Fruit fly (Drosophila melanogaster) whole organism, embryonic: ENCODE data around the gene Cby.
A peak's percentile ranks its signal among the peaks of the same experiment; 100 is the strongest.

Source experiments
- Atf3 ChIP-seq: fragments of 200-800 bp; sonication (Bioruptor generic); optimal IDR thresholded peaks from 3 replicates; lab custom pipeline; 2016; ENCODE audit warnings: missing biosample characterization, missing genetic modification characterization
- CG10321 ChIP-seq: fragments of 200-800 bp; sonication (Bioruptor generic); IDR thresholded peaks from 2 replicates; pipeline ENCODE4 v1.3.6; 2022; ENCODE audit warnings: missing biosample characterization, missing genetic modification characterization
- CG10431 ChIP-seq: fragments of 200-800 bp; sonication (Bioruptor generic); optimal IDR thresholded peaks from 3 replicates; lab custom pipeline; 2018; ENCODE audit warnings: missing biosample characterization, mild to moderate bottlenecking, missing genetic modification characterization
- CG11093 ChIP-seq: fragments of 200-800 bp; sonication (Bioruptor generic); IDR thresholded peaks from 3 replicates; pipeline ENCODE4 v1.3.6; 2022; ENCODE audit warnings: missing biosample characterization, missing genetic modification characterization
- CG11504 ChIP-seq: fragments of 200-800 bp; sonication (Bioruptor generic); optimal IDR thresholded peaks from 3 replicates; lab custom pipeline; 2019; ENCODE audit warnings: missing biosample characterization, mild to moderate bottlenecking, missing genetic modification characterization, moderate library complexity
- CG12071 ChIP-seq: fragments of 200-800 bp; sonication (Bioruptor generic); optimal IDR thresholded peaks from 3 replicates; lab custom pipeline; 2018; ENCODE audit warnings: missing biosample characterization, mild to moderate bottlenecking, missing genetic modification characterization
- CG12236 ChIP-seq: fragments of 200-800 bp; sonication (Bioruptor generic); optimal IDR thresholded peaks from 2 replicates; lab custom pipeline; 2016; ENCODE audit warnings: missing biosample characterization, missing genetic modification characterization
- CG13296 ChIP-seq: fragments of 200-800 bp; sonication (Bioruptor generic); optimal IDR thresholded peaks from 3 replicates; lab custom pipeline; 2018; ENCODE audit warnings: missing biosample characterization, mild to moderate bottlenecking, missing genetic modification characterization
- CG15601 ChIP-seq: fragments of 200-800 bp; sonication (Bioruptor generic); optimal IDR thresholded peaks from 3 replicates; lab custom pipeline; 2019; ENCODE audit warnings: missing biosample characterization, mild to moderate bottlenecking, missing genetic modification characterization, moderate library complexity
- CG17568 ChIP-seq: fragments of 200-800 bp; sonication (Bioruptor generic); optimal IDR thresholded peaks from 2 replicates; lab custom pipeline; 2018; ENCODE audit warnings: missing biosample characterization, mild to moderate bottlenecking, missing genetic modification characterization, moderate library complexity
- CG1792 ChIP-seq: fragments of 200-800 bp; sonication (Bioruptor generic); optimal IDR thresholded peaks from 2 replicates; lab custom pipeline; 2016; ENCODE audit warnings: missing biosample characterization, missing genetic modification characterization
- CG2889 ChIP-seq: fragments of 200-800 bp; sonication (Bioruptor generic); IDR thresholded peaks from 3 replicates; pipeline ENCODE4 v1.3.6; 2022; ENCODE audit warnings: missing biosample characterization, missing genetic modification characterization
- CG31365 ChIP-seq: fragments of 200-800 bp; sonication (Bioruptor generic); optimal IDR thresholded peaks from 2 replicates; lab custom pipeline; 2018; ENCODE audit warnings: missing biosample characterization, mild to moderate bottlenecking, missing genetic modification characterization
- CG31388 ChIP-seq: fragments of 200-800 bp; sonication (Bioruptor generic); optimal IDR thresholded peaks from 2 replicates; lab custom pipeline; 2016; ENCODE audit warnings: missing biosample characterization, missing genetic modification characterization
- CG3407 ChIP-seq: fragments of 200-800 bp; sonication (Bioruptor generic); optimal IDR thresholded peaks from 2 replicates; lab custom pipeline; 2018; ENCODE audit warnings: missing biosample characterization, mild to moderate bottlenecking, missing genetic modification characterization
- CG4820 ChIP-seq: fragments of 200-800 bp; sonication (Bioruptor generic); optimal IDR thresholded peaks from 3 replicates; lab custom pipeline; 2016; ENCODE audit warnings: missing biosample characterization, missing genetic modification characterization
- CG6272 ChIP-seq: fragments of 200-800 bp; sonication (Bioruptor generic); IDR thresholded peaks from 2 replicates; pipeline ENCODE4 v1.3.6; 2022; ENCODE audit warnings: missing biosample characterization, missing genetic modification characterization
- CG7372 ChIP-seq: fragments of 200-800 bp; sonication (Bioruptor generic); IDR thresholded peaks from 2 replicates; pipeline ENCODE4 v1.3.6; 2022; ENCODE audit warnings: missing biosample characterization, missing genetic modification characterization
- CG7839 ChIP-seq: fragments of 200-800 bp; sonication (Bioruptor generic); optimal IDR thresholded peaks from 3 replicates; lab custom pipeline; 2018; ENCODE audit warnings: missing biosample characterization, mild to moderate bottlenecking, missing genetic modification characterization, moderate library complexity
- CG8290 ChIP-seq, 3 experiments: fragments of 200-800 bp; sonication (Bioruptor generic); optimal IDR thresholded peaks; 2 replicates each; lab custom pipeline; 2016 to 2019; ENCODE audit warnings: missing biosample characterization in 3 of 3, missing genetic modification characterization in 3 of 3, mild to moderate bottlenecking in 2 of 3, moderate library complexity in 1 of 3
- CG8478 ChIP-seq: fragments of >200 bp; optimal IDR thresholded peaks from 2 replicates; lab custom pipeline; 2018
- CG9437 ChIP-seq: fragments of 200-800 bp; sonication (Bioruptor generic); optimal IDR thresholded peaks from 2 replicates; lab custom pipeline; 2018; ENCODE audit warnings: missing biosample characterization, mild to moderate bottlenecking, missing genetic modification characterization
- CG9609 ChIP-seq: fragments of 200-800 bp; sonication (Bioruptor generic); optimal IDR thresholded peaks from 3 replicates; lab custom pipeline; 2016; ENCODE audit warnings: missing biosample characterization, missing genetic modification characterization
- CTCF ChIP-seq: fragments of 200-800 bp; sonication (Bioruptor generic); optimal IDR thresholded peaks from 2 replicates; lab custom pipeline; 2017; ENCODE audit warnings: missing biosample characterization, mild to moderate bottlenecking, missing genetic modification characterization, moderate library complexity
- CrebB ChIP-seq: fragments of 200-800 bp; sonication (Bioruptor generic); optimal IDR thresholded peaks from 3 replicates; lab custom pipeline; 2018; ENCODE audit warnings: missing biosample characterization, mild to moderate bottlenecking, missing genetic modification characterization
- Ets97D ChIP-seq: fragments of 200-800 bp; sonication (Bioruptor generic); optimal IDR thresholded peaks from 3 replicates; lab custom pipeline; 2016; ENCODE audit warnings: missing biosample characterization, missing genetic modification characterization
- Fer1 ChIP-seq: fragments of 200-800 bp; sonication (Bioruptor generic); optimal IDR thresholded peaks from 2 replicates; lab custom pipeline; 2017; ENCODE audit warnings: missing biosample characterization, mild to moderate bottlenecking, missing genetic modification characterization
- H2.0 ChIP-seq: fragments of 200-800 bp; sonication (Bioruptor generic); IDR thresholded peaks from 2 replicates; pipeline ENCODE4 v1.3.6; 2022; ENCODE audit warnings: missing biosample characterization, missing genetic modification characterization
- HLH4C ChIP-seq: fragments of 200-800 bp; sonication (Bioruptor generic); IDR thresholded peaks from 3 replicates; pipeline ENCODE4 v1.3.6; 2022; ENCODE audit warnings: missing biosample characterization, missing genetic modification characterization; ENCODE audit not compliant: partially characterized antibody
- Hr51 ChIP-seq, 2 experiments: fragments of 200-800 bp; sonication (Bioruptor generic); optimal IDR thresholded peaks; 2 replicates in 1 of 2; 3 replicates in 1 of 2; lab custom pipeline; 2016 to 2018; ENCODE audit warnings: missing biosample characterization in 2 of 2, missing genetic modification characterization in 2 of 2, mild to moderate bottlenecking in 1 of 2, moderate library complexity in 1 of 2
- NC2β ChIP-seq: fragments of 200-800 bp; sonication (Bioruptor generic); optimal IDR thresholded peaks from 2 replicates; lab custom pipeline; 2016; ENCODE audit warnings: missing biosample characterization, missing genetic modification characterization
- Nf-YC ChIP-seq: fragments of 200-800 bp; optimal IDR thresholded peaks from 3 replicates; lab custom pipeline; 2019; ENCODE audit warnings: missing biosample characterization, mild to moderate bottlenecking, missing genetic modification characterization, moderate library complexity
- Opbp ChIP-seq: fragments of 200-800 bp; sonication (Bioruptor generic); IDR thresholded peaks from 3 replicates; pipeline ENCODE4 v1.3.6; 2022; ENCODE audit warnings: missing biosample characterization, missing genetic modification characterization; ENCODE audit not compliant: partially characterized antibody
- Poxn ChIP-seq: fragments of 200-800 bp; sonication (Bioruptor generic); IDR thresholded peaks from 2 replicates; pipeline ENCODE4 v1.3.6; 2022; ENCODE audit warnings: missing biosample characterization, missing genetic modification characterization
- Scr ChIP-seq: fragments of 200-800 bp; sonication (Bioruptor generic); IDR thresholded peaks from 2 replicates; pipeline ENCODE4 v1.3.6; 2022; ENCODE audit warnings: missing biosample characterization, missing genetic modification characterization; ENCODE audit not compliant: partially characterized antibody
- Six4 ChIP-seq: fragments of 200-800 bp; sonication (Bioruptor generic); optimal IDR thresholded peaks from 2 replicates; lab custom pipeline; 2016; ENCODE audit warnings: missing biosample characterization, missing genetic modification characterization
- ab ChIP-seq: fragments of 200-800 bp; sonication (Bioruptor generic); optimal IDR thresholded peaks from 2 replicates; lab custom pipeline; 2016; ENCODE audit warnings: missing biosample characterization, missing genetic modification characterization
- ash1 ChIP-seq: fragments of 200-800 bp; sonication (Bioruptor generic); optimal IDR thresholded peaks from 2 replicates; lab custom pipeline; 2018; ENCODE audit warnings: missing biosample characterization, mild to moderate bottlenecking, missing genetic modification characterization
- crol ChIP-seq: fragments of 200-800 bp; sonication (Bioruptor generic); IDR thresholded peaks from 2 replicates; pipeline ENCODE4 v1.3.6; 2022; ENCODE audit warnings: missing biosample characterization, missing genetic modification characterization
- dimm ChIP-seq: fragments of 200-800 bp; sonication (Bioruptor generic); IDR thresholded peaks from 2 replicates; pipeline ENCODE4 v1.3.6; 2022; ENCODE audit warnings: missing biosample characterization, missing genetic modification characterization
- disco-r ChIP-seq: fragments of 200-800 bp; sonication (Bioruptor generic); optimal IDR thresholded peaks from 2 replicates; lab custom pipeline; 2016; ENCODE audit warnings: missing biosample characterization, missing genetic modification characterization
- emc ChIP-seq: fragments of 200-800 bp; sonication (Bioruptor generic); optimal IDR thresholded peaks from 2 replicates; lab custom pipeline; 2016; ENCODE audit warnings: missing biosample characterization, missing genetic modification characterization
- hb ChIP-seq: fragments of 200-800 bp; sonication (Bioruptor generic); IDR thresholded peaks from 3 replicates; pipeline ENCODE4 v1.3.6; 2022; ENCODE audit warnings: missing biosample characterization, missing genetic modification characterization; ENCODE audit not compliant: partially characterized antibody
- hkb ChIP-seq, 2 experiments: fragments of 200-800 bp in 1 of 2; fragments of >200 bp in 1 of 2; sonication (Bioruptor generic) in 1 of 2; IDR thresholded peaks in 1 of 2; optimal IDR thresholded peaks in 1 of 2; 2 replicates each; pipeline versions ENCODE4 v1.3.6 to Lab custom; 2017 to 2022; ENCODE audit warnings: missing biosample characterization in 1 of 2, missing genetic modification characterization in 1 of 2
- kay ChIP-seq: fragments of 200-800 bp; sonication (Bioruptor generic); optimal IDR thresholded peaks from 2 replicates; lab custom pipeline; 2016; ENCODE audit warnings: missing biosample characterization, missing genetic modification characterization
- mirr ChIP-seq: fragments of 200-800 bp; sonication (Bioruptor generic); optimal IDR thresholded peaks from 3 replicates; lab custom pipeline; 2018; ENCODE audit warnings: missing biosample characterization, mild to moderate bottlenecking, missing genetic modification characterization
- nmo ChIP-seq: fragments of 200-800 bp; sonication (Bioruptor generic); optimal IDR thresholded peaks from 2 replicates; lab custom pipeline; 2018; ENCODE audit warnings: missing biosample characterization, mild to moderate bottlenecking, missing genetic modification characterization, moderate library complexity
- row ChIP-seq: fragments of 200-800 bp; sonication (Bioruptor generic); IDR thresholded peaks from 3 replicates; pipeline ENCODE4 v1.3.6; 2022; ENCODE audit warnings: missing biosample characterization, missing genetic modification characterization
- so ChIP-seq: fragments of 200-800 bp; sonication (Bioruptor generic); IDR thresholded peaks from 3 replicates; pipeline ENCODE4 v1.3.6; 2022; ENCODE audit warnings: missing biosample characterization, missing genetic modification characterization

Cby gene

DNA sequence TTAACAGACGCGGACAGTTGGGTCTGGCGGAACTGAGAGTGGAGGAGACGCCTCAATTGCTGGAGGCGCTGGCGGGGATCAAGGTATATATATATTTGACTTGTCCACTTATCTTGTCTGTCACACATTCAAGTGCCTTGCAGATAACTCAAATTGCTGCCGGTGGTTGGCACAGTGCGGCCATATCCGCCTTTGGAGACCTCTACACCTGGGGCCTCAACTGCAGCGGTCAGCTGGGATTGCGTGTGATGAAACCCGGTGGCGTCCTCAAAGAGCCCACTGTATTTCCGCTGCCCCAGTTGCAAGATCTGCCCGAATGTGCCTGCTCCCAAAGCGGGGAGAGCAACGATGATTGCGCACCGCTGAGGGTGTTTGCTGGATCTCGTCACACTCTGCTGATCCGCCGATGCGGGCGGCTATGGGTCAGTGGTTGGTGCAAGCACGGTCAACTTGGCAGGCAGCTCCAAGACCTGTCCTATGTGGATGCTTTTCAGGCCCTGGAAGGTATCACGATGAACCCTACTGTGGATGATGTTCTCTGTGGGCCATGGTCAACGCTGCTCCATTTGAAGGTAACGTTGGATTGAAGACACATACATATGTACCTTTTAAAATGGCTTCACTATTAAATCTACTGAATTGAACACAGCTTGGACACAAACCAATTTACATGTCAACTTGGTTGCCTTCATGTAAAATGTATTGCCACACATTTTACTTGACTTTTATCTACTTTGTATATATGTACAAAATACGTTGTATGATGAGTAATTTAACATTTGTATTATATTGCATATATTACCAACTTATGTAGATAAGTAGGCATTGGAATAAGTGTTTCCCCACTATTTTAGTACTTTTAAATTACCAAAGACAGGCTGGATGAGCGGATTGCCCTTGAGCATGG, 21.1 kb downstream of the Cby start, which contains the start of gene CG43844 (continued):
- TF ChIP-seq CG6272 (GFP tag; lab: Robert Waterston, UW) (peak; percentile 20; the same call in 1 of the 2 replicates), Six4 (GFP tag; lab: Kevin White, UChicago) (no peak), emc (GFP tag; lab: Kevin White, UChicago) (no peak), NC2β (GFP tag; lab: Kevin White, UChicago) (no peak), ash1 (no peak), CG9437 (GFP tag; lab: Kevin White, UChicago) (no peak), CG31365 (tag; lab: Kevin White, UChicago) (no peak), ab (GFP tag; lab: Kevin White, UChicago) (no peak), Nf-YC (tag; lab: Kevin White, UChicago) (no peak), Ets97D (peak; percentile 3), CG1792 (GFP tag; lab: Kevin White, UChicago) (no peak), CG7839 (tag; lab: Kevin White, UChicago) (no peak), kay (GFP tag; lab: Kevin White, UChicago) (peak; percentile 44), so (GFP tag; lab: Robert Waterston, UW) (no peak), CG10321 (no peak), CG13296 (no peak), CrebB (no peak), CG7372 (GFP tag; lab: Robert Waterston, UW) (no peak), hkb (optimal IDR thresholded peaks at IDR 0.05; lab: Kevin White, UChicago) (no peak), hkb (GFP tag; IDR thresholded peaks at IDR 0.05; lab: Robert Waterston, UW) (no peak), mirr (no peak), CG10431 (no peak), CG2889 (GFP tag; lab: Robert Waterston, UW) (no peak), Scr (peak; percentile 28; the same call in 1 of the 2 replicates), CG11504 (tag; lab: Kevin White, UChicago) (peak; percentile 20), CTCF (GFP tag; lab: Kevin White, UChicago) (peak; percentile 84), Hr51 (GFP tag; optimal IDR thresholded peaks at IDR 0.05; lab: Kevin White, UChicago) (no peak), Poxn (GFP tag; lab: Robert Waterston, UW) (no peak), disco-r (GFP tag; lab: Kevin White, UChicago) (no peak), row (GFP tag; lab: Robert Waterston, UW) (no peak), CG15601 (tag; lab: Kevin White, UChicago) (peak; percentile 88), Atf3 (GFP tag; lab: Kevin White, UChicago) (no peak), Fer1 (no peak), CG31388 (GFP tag; lab: Kevin White, UChicago) (no peak), CG9609 (GFP tag; lab: Kevin White, UChicago) (no peak), CG11093 (GFP tag; lab: Robert Waterston, UW) (no peak), CG4820 (GFP tag; lab: Kevin White, UChicago) (no peak), CG8290 (GFP tag; optimal IDR thresholded peaks at IDR 0.05; lab: Kevin White, UChicago) (no peak), CG8290 (tag; optimal IDR thresholded peaks at IDR 0.05; lab: Kevin White, UChicago) (no peak), Opbp (GFP tag; lab: Robert Waterston, UW) (peak; percentile 54; the same call in 2 of the 3 replicates), CG8478 (lab: Kevin White, UChicago) (peak; percentile 69), CG3407 (GFP tag; lab: Kevin White, UChicago) (no peak), nmo (peak; percentile 13), CG17568 (GFP tag; lab: Kevin White, UChicago) (no peak), HLH4C (GFP tag; lab: Robert Waterston, UW) (peak; percentile 54; the same call in 2 of the 3 replicates), H2.0 (GFP tag; lab: Robert Waterston, UW) (no peak), dimm (GFP tag; lab: Robert Waterston, UW) (no peak), CG12071 (GFP tag; lab: Kevin White, UChicago) (no peak), crol (no peak), CG12236 (GFP tag; lab: Kevin White, UChicago) (no peak), hb (GFP tag; lab: Robert Waterston, UW) (peak; percentile 64; the same call in 1 of the 3 replicates)
